Worm (Caenorhabditis elegans) whole organism, L4 larva: Measurements from ENCODE around the gene sup-37.

Source experiments
- F44E2.7 ChIP-seq: fragments of 200-800 bp; sonication (Bioruptor generic); IDR thresholded peaks from 2 replicates; pipeline ENCODE4 v2.1.2; 2022; ENCODE audit warnings: missing genetic modification characterization, missing compliant biosample characterization
- T26A8.4 ChIP-seq: fragments of 200-800 bp; sonication (Bioruptor generic); IDR thresholded peaks from 2 replicates; pipeline ENCODE4 v1.3.6; 2022; ENCODE audit warnings: missing genetic modification characterization, missing compliant biosample characterization
- Y105C5A.15 ChIP-seq: fragments of 200-800 bp; sonication (Bioruptor generic); IDR thresholded peaks from 2 replicates; pipeline ENCODE4 v1.3.6; 2022; ENCODE audit warnings: missing genetic modification characterization, missing compliant biosample characterization
- Y5F2A.4 ChIP-seq: fragments of 200-800 bp; sonication (Bioruptor generic); optimal IDR thresholded peaks from 2 replicates; lab custom pipeline; 2018; ENCODE audit warnings: mild to moderate bottlenecking, missing genetic modification characterization, missing compliant biosample characterization
- aha-1 ChIP-seq: fragments of 150-350 bp; peaks from one replicate; lab custom pipeline; 2014; ENCODE audit warnings: missing biosample characterization, missing genetic modification characterization
- arid-1 ChIP-seq: fragments of 200-800 bp; sonication (Bioruptor generic); conservative IDR thresholded peaks from 2 replicates; pipeline ENCODE4 v1.3.6; 2022; ENCODE audit warnings: missing genetic modification reagents, missing genetic modification characterization, missing compliant biosample characterization
- ceh-20 ChIP-seq: fragments of 200-800 bp; sonication (Bioruptor generic); IDR thresholded peaks from 2 replicates; pipeline ENCODE4 v1.3.6; 2022; ENCODE audit warnings: missing genetic modification reagents, missing genetic modification characterization, missing compliant biosample characterization
- ceh-28 ChIP-seq: fragments of 150-350 bp; optimal IDR thresholded peaks from 2 replicates; lab custom pipeline; 2014; ENCODE audit warnings: missing biosample characterization, missing genetic modification reagents, missing genetic modification characterization
- ceh-32 ChIP-seq: sonication (generic microtip); optimal IDR thresholded peaks from 2 replicates; lab custom pipeline; 2016; ENCODE audit warnings: mild to moderate bottlenecking, missing genetic modification characterization, missing compliant biosample characterization; ENCODE audit not compliant: poor library complexity
- cey-2 ChIP-seq: sonication (generic microtip); optimal IDR thresholded peaks from 3 replicates; lab custom pipeline; 2017; ENCODE audit warnings: missing genetic modification characterization, mild to moderate bottlenecking, missing compliant biosample characterization, antibody characterized with exemption, borderline replicate concordance; ENCODE audit not compliant: insufficient read depth
- daf-16 ChIP-seq, 3 experiments: sonication (generic microtip); optimal IDR thresholded peaks; 2 replicates each; lab custom pipeline; 2016 to 2017; ENCODE audit warnings: missing genetic modification characterization in 3 of 3, missing genetic modification reagents in 3 of 3, mild to moderate bottlenecking in 2 of 3, missing compliant biosample characterization in 2 of 3, missing biosample characterization in 1 of 3, moderate library complexity in 1 of 3
- dmd-6 ChIP-seq: fragments of 200-800 bp; sonication (Bioruptor generic); IDR thresholded peaks from 2 replicates; pipeline ENCODE4 v1.3.6; 2022; ENCODE audit warnings: missing genetic modification reagents, missing genetic modification characterization, missing compliant biosample characterization
- dve-1 ChIP-seq: sonication (generic microtip); optimal IDR thresholded peaks from 2 replicates; lab custom pipeline; 2017; ENCODE audit warnings: antibody characterized with exemption, mild to moderate bottlenecking, missing genetic modification characterization, missing compliant biosample characterization; ENCODE audit not compliant: insufficient read depth
- hif-1 ChIP-seq, 2 experiments: sonication (generic microtip); optimal IDR thresholded peaks; 2 replicates each; lab custom pipeline; 2016 to 2017; ENCODE audit warnings: missing compliant biosample characterization in 2 of 2, missing genetic modification characterization in 2 of 2, missing genetic modification reagents in 2 of 2, missing genotype in 2 of 2, mild to moderate bottlenecking in 1 of 2
- hlh-11 ChIP-seq: fragments of 200-800 bp; sonication (Bioruptor generic); optimal IDR thresholded peaks from 2 replicates; lab custom pipeline; 2018; ENCODE audit warnings: mild to moderate bottlenecking, missing genetic modification characterization, missing compliant biosample characterization
- jun-1 ChIP-seq: fragments of 150-350 bp; optimal IDR thresholded peaks from 2 replicates; lab custom pipeline; 2014; ENCODE audit warnings: missing biosample characterization, missing genetic modification reagents, missing genetic modification characterization
- lim-7 ChIP-seq: fragments of 200-800 bp; sonication (Bioruptor generic); IDR thresholded peaks from 2 replicates; pipeline ENCODE4 v1.3.6; 2022; ENCODE audit warnings: missing genetic modification characterization, missing compliant biosample characterization
- lir-3 ChIP-seq: sonication (generic microtip); optimal IDR thresholded peaks from 2 replicates; lab custom pipeline; 2016; ENCODE audit warnings: mild to moderate bottlenecking, missing genetic modification characterization, missing compliant biosample characterization
- mes-2 ChIP-seq: sonication (generic microtip); optimal IDR thresholded peaks from 2 replicates; lab custom pipeline; 2016; ENCODE audit warnings: missing genotype, mild to moderate bottlenecking, missing genetic modification characterization, missing compliant biosample characterization; ENCODE audit not compliant: poor library complexity, severe bottlenecking
- nhr-10 ChIP-seq: fragments of 150-350 bp; optimal IDR thresholded peaks from 2 replicates; lab custom pipeline; 2014; ENCODE audit warnings: missing biosample characterization, missing genetic modification characterization
- nhr-102 ChIP-seq: sonication (generic microtip); optimal IDR thresholded peaks from 2 replicates; lab custom pipeline; 2016; ENCODE audit warnings: mild to moderate bottlenecking, missing genetic modification characterization, moderate library complexity, missing compliant biosample characterization
- nhr-28 ChIP-seq: fragments of 150-350 bp; optimal IDR thresholded peaks from 2 replicates; lab custom pipeline; 2014; ENCODE audit warnings: missing biosample characterization, missing genetic modification characterization
- nhr-6 ChIP-seq: fragments of 150-350 bp; optimal IDR thresholded peaks from 2 replicates; lab custom pipeline; 2014; ENCODE audit warnings: missing biosample characterization, missing genetic modification characterization
- nhr-76 ChIP-seq: fragments of 150-350 bp; optimal IDR thresholded peaks from 2 replicates; lab custom pipeline; 2014; ENCODE audit warnings: missing biosample characterization, missing genetic modification characterization
- pqm-1 ChIP-seq: sonication (generic microtip); optimal IDR thresholded peaks from 2 replicates; lab custom pipeline; 2017; ENCODE audit warnings: missing biosample characterization, missing genetic modification characterization
- sdz-12 ChIP-seq: fragments of 200-800 bp; sonication (Bioruptor generic); optimal IDR thresholded peaks from 2 replicates; lab custom pipeline; 2018; ENCODE audit warnings: mild to moderate bottlenecking, missing genetic modification characterization, missing compliant biosample characterization
- set-16 ChIP-seq: fragments of 200-800 bp; sonication (Bioruptor generic); IDR thresholded peaks from 2 replicates; pipeline ENCODE4 v1.3.6; 2022; ENCODE audit warnings: missing genetic modification reagents, missing genetic modification characterization, missing compliant biosample characterization
- tag-97 ChIP-seq: fragments of 200-800 bp; sonication (Bioruptor generic); IDR thresholded peaks from 2 replicates; pipeline ENCODE4 v1.3.6; 2022; ENCODE audit warnings: missing genetic modification characterization, missing compliant biosample characterization
- unc-62 ChIP-seq, 3 experiments: fragments of 150-350 bp in 1 of 3; sonication (generic microtip); optimal IDR thresholded peaks in 2 of 3; peaks in 1 of 3; 1 replicate in 1 of 3; 2 replicates in 2 of 3; lab custom pipeline; 2014 to 2017; ENCODE audit warnings: missing biosample characterization in 3 of 3, missing genetic modification characterization in 3 of 3, missing genetic modification reagents in 3 of 3, missing genotype in 1 of 3
- zag-1 ChIP-seq: fragments of 150-350 bp; optimal IDR thresholded peaks from 2 replicates; lab custom pipeline; 2014; ENCODE audit warnings: missing biosample characterization, missing genetic modification characterization
- zfp-2 ChIP-seq: sonication (generic microtip); optimal IDR thresholded peaks from 2 replicates; lab custom pipeline; 2016; ENCODE audit warnings: mild to moderate bottlenecking, missing genetic modification characterization, missing compliant biosample characterization

sup-37 gene

ce11 chrV:8773826-8774382 is 12.4 kb upstream of the sup-37 start, which contains the start of gene B0507.2 (continued):
- TF ChIP-seq nhr-6 (tag; lab: Kevin White, UChicago) (no peak), T26A8.4 (no peak), zfp-2 (tag; lab: Kevin White, UChicago) (no peak), set-16 (GFP tag; lab: Robert Waterston, UW) (no peak), sdz-12 (GFP tag; lab: Kevin White, UChicago) (no peak), tag-97 (GFP tag; lab: Robert Waterston, UW) (no peak), F44E2.7 (no peak), nhr-28 (peak; percentile 33), ceh-32 (tag; lab: Kevin White, UChicago) (no peak), cey-2 (no peak)

ce11 chrV:8776270-8776669 is 10.1 kb upstream of the sup-37 start, which contains the start of gene B0507.1:
TSS of gene B0507.1 (plus strand) at chrV:8776570.
- no peak for TF ChIP-seq ceh-28 (tag; lab: Kevin White, UChicago)
- no peak for TF ChIP-seq nhr-10 (tag; lab: Kevin White, UChicago)

- TF ChIP-seq zag-1, result no peak
- TF ChIP-seq dve-1 (tag; lab: Kevin White, UChicago), result peak; percentile 18
- TF ChIP-seq hif-1 (tag; optimal IDR thresholded peaks at IDR 0.05; lab: Kevin White, UChicago), result no peak
- 0 out of 2 replicates have a peak, but pooled peaks have one; percentile 14 for TF ChIP-seq dmd-6
- peak; percentile 68 for TF ChIP-seq pqm-1
- no peak for TF ChIP-seq daf-16 (GFP tag; optimal IDR thresholded peaks at IDR 0.05; lab: Kevin White, UChicago)
- TF ChIP-seq daf-16 (tag; optimal IDR thresholded peaks at IDR 0.05; lab: Kevin White, UChicago), result peak; percentile 35
- TF ChIP-seq hlh-11 (tag; lab: Kevin White, UChicago), result peak; percentile 23
- TF ChIP-seq nhr-28, result peak; percentile 88
These were observed 5.2 kb upstream of the sup-37 start for ce11 chrV:8781164-8781563.

- TF ChIP-seq mes-2 (tag; lab: Kevin White, UChicago) (peak; percentile 44), cey-2 (no peak), ceh-20 (GFP tag; lab: Robert Waterston, UW) (no peak), unc-62 (GFP tag; optimal IDR thresholded peaks at IDR 0.05 in 1 of 2; lab: Kevin White, UChicago) (peak in 1 of 2 experiments; percentile 96), unc-62 (tag; optimal IDR thresholded peaks at IDR 0.05; lab: Kevin White, UChicago) (no peak), F44E2.7 (no peak), nhr-102 (tag; lab: Kevin White, UChicago) (no peak), nhr-6 (tag; lab: Kevin White, UChicago) (no peak), Y5F2A.4 (GFP tag; lab: Kevin White, UChicago) (no peak), Y105C5A.15 (GFP tag; lab: Robert Waterston, UW) (no peak), jun-1 (tag; lab: Kevin White, UChicago) (no peak), sdz-12 (GFP tag; lab: Kevin White, UChicago) (no peak), aha-1 (tag; lab: Kevin White, UChicago) (peak; percentile 64)
These were observed 4.2 kb upstream of the sup-37 start for ce11 chrV:8782112-8782511.

ce11 chrV:8784485-8784884 is 1.9 kb upstream of the sup-37 start:
- no peak for TF ChIP-seq nhr-76 (tag; lab: Kevin White, UChicago)
- TF ChIP-seq lim-7 (GFP tag; lab: Robert Waterston, UW), result peak; percentile 37; the same call in 1 of the 2 replicates
- TF ChIP-seq set-16 (GFP tag; lab: Robert Waterston, UW), result peak; percentile 13; the same call in 1 of the 2 replicates
- TF ChIP-seq lir-3 (tag; lab: Kevin White, UChicago), result no peak
- no peak for TF ChIP-seq arid-1
